Worm (Caenorhabditis elegans): Measurements from ENCODE around the gene Y72A10A.1.

DNA sequence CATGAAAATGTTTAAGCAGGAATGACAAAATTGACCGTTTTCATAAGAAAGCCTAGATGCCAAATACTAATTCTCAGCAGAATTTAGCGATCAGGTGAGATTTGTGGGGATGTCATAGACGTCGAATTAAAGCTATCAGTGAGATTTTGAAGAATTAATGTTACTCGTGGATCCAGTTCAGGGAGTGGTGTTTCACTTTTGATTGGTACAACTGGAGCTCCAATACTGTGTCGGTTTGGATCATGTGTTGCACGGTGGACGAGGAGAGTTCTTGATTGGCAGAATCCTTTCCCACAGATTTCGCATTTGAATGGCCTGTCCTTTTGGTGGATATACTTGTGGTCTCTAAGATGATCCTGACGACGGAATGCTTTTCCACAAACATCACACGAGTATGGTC, 21.4 kb upstream of the Y72A10A.1 start:
- TF ChIP-seq pha-4 (tag; optimal IDR thresholded peaks at IDR 0.05) = no peak
- TF ChIP-seq hlh-13 (GFP tag; optimal IDR thresholded peaks at IDR 0.05) = no peak
- TF ChIP-seq ceh-22 (tag; optimal IDR thresholded peaks at IDR 0.05) = no peak
- no peak for TF ChIP-seq sox-4 (tag; optimal IDR thresholded peaks at IDR 0.05)
- TF ChIP-seq eyg-1 (tag; optimal IDR thresholded peaks at IDR 0.05) = no peak
- TF ChIP-seq ama-1 (optimal IDR thresholded peaks at IDR 0.05) = no peak
- TF ChIP-seq T23F11.4 (GFP tag; optimal IDR thresholded peaks at IDR 0.05) = no peak
- TF ChIP-seq hlh-15 (tag; optimal IDR thresholded peaks at IDR 0.05) = no peak
- TF ChIP-seq tbx-2 (tag; optimal IDR thresholded peaks at IDR 0.05) = no peak
- TF ChIP-seq ztf-16 (tag; optimal IDR thresholded peaks at IDR 0.05) = no peak
- no peak for TF ChIP-seq rnt-1 (tag; optimal IDR thresholded peaks at IDR 0.05)
- TF ChIP-seq F13H6.1 (tag; optimal IDR thresholded peaks at IDR 0.05) = no peak
- no peak for TF ChIP-seq hlh-30 (tag; optimal IDR thresholded peaks at IDR 0.05; ENCODE audit: insufficient read depth)
- no peak for TF ChIP-seq unc-55 (GFP tag; optimal IDR thresholded peaks at IDR 0.05)

All from whole organism, late embryonic.